Worm (Caenorhabditis elegans): ENCODE data around the gene str-31.

Gene str-31

DNA sequence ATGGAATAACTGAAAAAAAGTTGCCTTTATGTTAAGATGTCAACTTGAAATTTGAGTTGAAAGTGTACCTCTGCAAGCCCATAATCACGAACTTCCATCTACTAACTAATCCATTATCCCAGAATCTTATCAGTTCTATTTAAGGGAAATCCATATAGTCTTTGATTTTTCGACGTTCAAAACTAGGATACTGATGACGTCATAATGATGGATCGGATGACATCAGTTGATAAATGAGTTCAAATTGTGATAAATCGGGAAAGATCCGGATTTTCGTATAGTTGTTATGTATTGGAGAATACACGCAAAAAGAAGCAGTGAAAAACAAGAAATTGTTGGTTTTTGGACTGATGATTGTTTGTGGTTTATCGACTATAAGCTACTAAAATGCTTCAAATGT lies 35.3 kb upstream of the str-31 start:
- TF ChIP-seq hmg-4 (GFP tag; optimal IDR thresholded peaks at IDR 0.05) = no peak
- TF ChIP-seq F13C5.2 (tag; optimal IDR thresholded peaks at IDR 0.05) = no peak
- TF ChIP-seq ets-7 (tag; optimal IDR thresholded peaks at IDR 0.05) = no peak
- no peak for TF ChIP-seq hnd-1 (tag; optimal IDR thresholded peaks at IDR 0.05)
- no peak for TF ChIP-seq scrt-1 (GFP tag; IDR thresholded peaks at IDR 0.05)
- no peak for TF ChIP-seq sea-1 (GFP tag; conservative IDR thresholded peaks at IDR 0.05)
- TF ChIP-seq ama-1 (optimal IDR thresholded peaks at IDR 0.05) = no peak
- TF ChIP-seq aly-1 (tag; optimal IDR thresholded peaks at IDR 0.05) = no peak
- no peak for TF ChIP-seq B0310.2 (tag; optimal IDR thresholded peaks at IDR 0.05)
- TF ChIP-seq ceh-36 (tag; optimal IDR thresholded peaks at IDR 0.05) = no peak
- TF ChIP-seq tra-4 (tag; optimal IDR thresholded peaks at IDR 0.05) = no peak
- TF ChIP-seq flt-1 (GFP tag; IDR thresholded peaks at IDR 0.05) = no peak
- TF ChIP-seq pes-1 (GFP tag; IDR thresholded peaks at IDR 0.05) = no peak
- TF ChIP-seq ceh-13 (GFP tag; optimal IDR thresholded peaks at IDR 0.05) = no peak
- no peak for TF ChIP-seq hmbx-1 (tag; optimal IDR thresholded peaks at IDR 0.05)

DNA sequence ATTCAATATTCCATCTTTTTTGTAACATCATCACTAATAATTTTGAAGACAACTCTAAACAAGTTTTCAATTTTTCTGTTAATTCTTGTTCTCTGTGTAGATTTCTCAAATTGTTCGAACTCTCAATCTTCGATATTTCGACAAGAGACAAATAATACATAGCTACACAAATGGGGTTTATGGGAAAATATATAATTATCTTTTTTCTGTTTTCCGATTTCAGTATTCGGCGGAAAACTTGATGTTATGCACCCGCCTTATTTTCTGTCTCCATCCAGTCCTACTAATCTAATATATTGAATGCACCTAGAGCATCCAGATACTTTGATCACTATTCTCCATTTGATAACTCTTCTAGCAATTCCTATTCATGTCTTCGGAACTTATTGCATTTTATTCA lies 30.5 kb upstream of the str-31 start, which contains the start of gene srh-268:
Gene srh-268 (plus strand): TSS at position 301 of the 400 bp plus-strand sequence.
- no peak for TF ChIP-seq pes-1 (GFP tag; IDR thresholded peaks at IDR 0.05)
- TF ChIP-seq hnd-1 (tag; optimal IDR thresholded peaks at IDR 0.05) = no peak
- TF ChIP-seq aly-1 (tag; optimal IDR thresholded peaks at IDR 0.05) = no peak
- TF ChIP-seq ama-1 (optimal IDR thresholded peaks at IDR 0.05) = no peak

DNA sequence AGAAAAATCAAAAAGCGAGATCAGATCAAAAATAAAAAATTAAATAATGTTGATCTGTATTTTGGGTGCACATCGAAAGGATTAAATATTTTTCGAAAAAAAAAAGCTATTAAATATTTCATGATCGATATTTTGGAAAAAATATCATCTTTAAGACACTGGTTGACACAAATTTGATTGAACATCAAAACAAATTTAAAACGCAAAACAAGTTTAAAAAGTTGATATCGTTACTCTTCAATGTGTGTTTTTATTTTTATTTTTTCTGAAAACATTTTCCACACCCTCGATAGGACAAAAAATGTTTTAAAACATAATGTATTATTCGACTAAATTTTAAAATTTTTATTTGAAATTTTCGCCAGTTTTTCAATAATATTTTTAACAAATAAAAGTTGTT lies 29.6 kb upstream of the str-31 start, which contains the start of gene C54F6.12:
Gene C54F6.12 (minus strand): TSS at position 101 of the 400 bp plus-strand sequence.
- no peak for TF ChIP-seq flt-1 (GFP tag; IDR thresholded peaks at IDR 0.05)
- TF ChIP-seq B0310.2 (tag; optimal IDR thresholded peaks at IDR 0.05) = no peak
- TF ChIP-seq tra-4 (tag; optimal IDR thresholded peaks at IDR 0.05) = no peak
- no peak for TF ChIP-seq ceh-36 (tag; optimal IDR thresholded peaks at IDR 0.05)
- no peak for TF ChIP-seq hnd-1 (tag; optimal IDR thresholded peaks at IDR 0.05)
- no peak for TF ChIP-seq ceh-13 (GFP tag; optimal IDR thresholded peaks at IDR 0.05)
- TF ChIP-seq aly-1 (tag; optimal IDR thresholded peaks at IDR 0.05) = no peak
- TF ChIP-seq hmg-4 (GFP tag; optimal IDR thresholded peaks at IDR 0.05) = no peak
- no peak for TF ChIP-seq scrt-1 (GFP tag; IDR thresholded peaks at IDR 0.05)
- TF ChIP-seq ets-7 (tag; optimal IDR thresholded peaks at IDR 0.05) = no peak
- TF ChIP-seq tbx-37 (GFP tag; conservative IDR thresholded peaks at IDR 0.05) = no peak
- no peak for TF ChIP-seq tbx-11 (GFP tag; IDR thresholded peaks at IDR 0.05)
- TF ChIP-seq F13C5.2 (tag; optimal IDR thresholded peaks at IDR 0.05) = no peak
- TF ChIP-seq ama-1 (optimal IDR thresholded peaks at IDR 0.05) = no peak
- no peak for TF ChIP-seq pes-1 (GFP tag; IDR thresholded peaks at IDR 0.05)

DNA sequence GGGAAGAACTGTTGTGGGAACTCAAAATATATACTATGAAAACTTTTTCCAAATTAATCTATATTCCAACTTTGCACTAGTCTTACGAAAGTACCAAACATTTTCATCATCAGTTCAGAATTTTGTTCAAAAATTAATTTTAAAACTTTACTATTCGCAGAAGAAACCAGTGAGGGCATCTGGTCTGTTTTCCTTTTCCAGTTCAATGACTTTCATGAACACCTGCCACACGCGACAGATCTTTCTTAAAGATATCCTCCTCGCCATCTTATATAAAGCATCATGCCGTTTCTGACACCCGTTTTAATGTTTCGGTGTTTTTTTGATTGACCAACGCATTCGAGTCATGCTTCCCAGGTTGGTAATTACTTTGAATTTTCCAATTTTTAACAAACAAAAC lies 24.5 kb upstream of the str-31 start, which contains the start of gene C54F6.3:
Gene C54F6.3 (plus strand): TSS at position 301 of the 400 bp plus-strand sequence.
- TF ChIP-seq ceh-36 (tag; optimal IDR thresholded peaks at IDR 0.05) (no peak), tbx-37 (GFP tag; conservative IDR thresholded peaks at IDR 0.05) (no peak), hmg-4 (GFP tag; optimal IDR thresholded peaks at IDR 0.05) (no peak), ceh-13 (GFP tag; optimal IDR thresholded peaks at IDR 0.05) (no peak), sea-1 (GFP tag; conservative IDR thresholded peaks at IDR 0.05) (no peak), pes-1 (GFP tag; IDR thresholded peaks at IDR 0.05) (no peak), F13C5.2 (tag; optimal IDR thresholded peaks at IDR 0.05) (no peak), aly-1 (tag; optimal IDR thresholded peaks at IDR 0.05) (no peak), hnd-1 (tag; optimal IDR thresholded peaks at IDR 0.05) (no peak), tra-4 (tag; optimal IDR thresholded peaks at IDR 0.05) (no peak), scrt-1 (GFP tag; IDR thresholded peaks at IDR 0.05) (no peak), tbx-11 (GFP tag; IDR thresholded peaks at IDR 0.05) (no peak), B0310.2 (tag; optimal IDR thresholded peaks at IDR 0.05) (no peak), ets-7 (tag; optimal IDR thresholded peaks at IDR 0.05) (no peak)

DNA sequence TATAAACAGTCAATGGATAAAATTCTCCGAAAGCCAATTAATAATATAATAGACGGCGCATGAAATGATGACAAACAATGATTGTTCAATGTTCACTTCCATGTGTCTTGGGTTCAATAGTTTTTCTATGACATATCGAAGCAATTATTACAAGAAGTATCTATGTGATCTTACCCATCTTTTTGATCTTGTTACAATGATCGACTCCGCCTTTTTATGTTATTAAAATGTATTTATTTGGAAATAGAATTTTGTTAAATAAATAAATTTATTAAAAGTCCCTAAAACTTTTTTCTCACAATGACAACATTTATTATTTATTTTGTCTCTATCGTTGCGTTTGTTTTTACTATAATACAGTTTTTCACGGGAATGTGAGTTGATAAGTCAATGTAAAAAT lies 21.4 kb upstream of the str-31 start, which contains the start of gene swt-2:
Gene swt-2 (plus strand): TSS at position 301 of the 400 bp plus-strand sequence.
- TF ChIP-seq scrt-1 (GFP tag; IDR thresholded peaks at IDR 0.05) (no peak), flt-1 (GFP tag; IDR thresholded peaks at IDR 0.05) (no peak), tbx-11 (GFP tag; IDR thresholded peaks at IDR 0.05) (no peak), ceh-36 (tag; optimal IDR thresholded peaks at IDR 0.05) (no peak)

DNA sequence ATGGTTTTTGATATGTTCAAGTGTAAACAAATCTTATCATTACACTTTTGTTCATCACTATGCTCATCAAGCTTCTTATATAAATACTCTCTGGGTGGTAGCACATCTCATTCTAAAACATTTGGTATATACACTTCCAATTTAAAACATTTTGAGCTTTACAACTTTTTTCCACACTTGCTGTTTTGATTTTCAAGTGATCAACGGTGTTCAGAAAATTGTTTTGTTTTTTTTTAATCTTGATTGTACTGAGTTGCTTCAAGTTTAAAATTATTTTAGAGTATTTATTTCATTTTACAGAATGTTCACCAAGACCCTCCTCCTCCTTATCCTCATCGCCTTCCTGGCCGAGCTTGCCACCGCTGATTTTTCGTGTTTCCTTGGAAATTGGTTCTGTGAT lies 20.4 kb upstream of the str-31 start, which contains the start of gene C54F6.5:
Gene C54F6.5 (plus strand): TSS at position 301 of the 400 bp plus-strand sequence.
- TF ChIP-seq scrt-1 (GFP tag; IDR thresholded peaks at IDR 0.05) (no peak), ceh-36 (tag; optimal IDR thresholded peaks at IDR 0.05) (no peak), aly-1 (tag; optimal IDR thresholded peaks at IDR 0.05) (no peak), flt-1 (GFP tag; IDR thresholded peaks at IDR 0.05) (no peak), hnd-1 (tag; optimal IDR thresholded peaks at IDR 0.05) (no peak), ama-1 (optimal IDR thresholded peaks at IDR 0.05) (no peak), tbx-37 (GFP tag; conservative IDR thresholded peaks at IDR 0.05) (no peak), tbx-11 (GFP tag; IDR thresholded peaks at IDR 0.05) (no peak), sea-1 (GFP tag; conservative IDR thresholded peaks at IDR 0.05) (no peak), ceh-13 (GFP tag; optimal IDR thresholded peaks at IDR 0.05) (no peak), pes-1 (GFP tag; IDR thresholded peaks at IDR 0.05) (no peak), hmbx-1 (tag; optimal IDR thresholded peaks at IDR 0.05) (no peak), hmg-4 (GFP tag; optimal IDR thresholded peaks at IDR 0.05) (no peak), F13C5.2 (tag; optimal IDR thresholded peaks at IDR 0.05) (no peak)

DNA sequence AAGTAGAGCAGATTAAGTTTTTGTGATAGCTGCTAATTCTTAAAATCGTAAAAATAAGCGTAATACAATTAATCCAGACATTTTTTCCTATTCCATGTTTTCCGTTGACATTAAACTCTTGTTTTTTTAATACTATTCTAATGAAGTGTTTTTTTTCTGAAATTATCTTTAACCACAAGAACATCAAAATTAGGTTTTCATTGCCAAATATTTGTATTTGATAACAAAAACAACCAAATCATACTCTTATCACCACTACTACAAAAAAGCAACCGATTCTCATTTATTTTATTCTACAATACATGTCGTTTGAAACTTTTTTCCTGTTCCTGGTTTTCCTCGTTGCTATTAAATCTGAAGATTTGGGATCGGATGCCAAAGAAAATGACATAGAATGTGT lies 18.7 kb upstream of the str-31 start, which contains the start of gene C54F6.17:
Gene C54F6.17 (plus strand): TSS at position 301 of the 400 bp plus-strand sequence.
- TF ChIP-seq ama-1 (optimal IDR thresholded peaks at IDR 0.05) = no peak
- no peak for TF ChIP-seq tbx-37 (GFP tag; conservative IDR thresholded peaks at IDR 0.05)
- no peak for TF ChIP-seq tbx-11 (GFP tag; IDR thresholded peaks at IDR 0.05)
- TF ChIP-seq B0310.2 (tag; optimal IDR thresholded peaks at IDR 0.05) = no peak
- no peak for TF ChIP-seq ceh-36 (tag; optimal IDR thresholded peaks at IDR 0.05)

DNA sequence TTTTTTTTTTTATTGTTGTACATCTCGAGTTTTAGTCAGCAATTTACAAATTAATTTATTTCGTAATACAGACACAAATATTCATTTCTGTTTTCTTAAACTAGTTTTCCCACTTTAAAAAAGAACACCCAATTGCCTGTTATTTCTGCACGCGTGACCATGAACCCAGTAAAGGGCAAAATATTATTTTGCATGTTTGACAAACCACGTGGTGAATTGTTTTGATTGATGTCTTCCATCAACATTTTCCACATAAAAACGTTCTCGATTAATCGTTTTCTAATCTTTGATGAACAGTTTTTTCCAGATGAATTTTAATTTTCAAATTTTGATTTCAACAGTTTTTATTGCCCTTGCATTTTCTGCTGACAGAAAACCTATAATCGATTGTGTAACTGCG lies 17.2 kb upstream of the str-31 start, which contains the start of gene C54F6.18:
Gene C54F6.18 (plus strand): TSS at position 301 of the 400 bp plus-strand sequence.
- TF ChIP-seq tbx-11 (GFP tag; IDR thresholded peaks at IDR 0.05) (no peak), ets-7 (tag; optimal IDR thresholded peaks at IDR 0.05) (no peak), ceh-36 (tag; optimal IDR thresholded peaks at IDR 0.05) (no peak), tbx-37 (GFP tag; conservative IDR thresholded peaks at IDR 0.05) (no peak), pes-1 (GFP tag; IDR thresholded peaks at IDR 0.05) (no peak), tra-4 (tag; optimal IDR thresholded peaks at IDR 0.05) (no peak), B0310.2 (tag; optimal IDR thresholded peaks at IDR 0.05) (no peak)
